Fruit fly (Drosophila melanogaster): ENCODE measurements around the gene CG31917.
A peak's percentile ranks its signal among the peaks of the same experiment; 100 is the strongest.

The CG31917 gene

DNA sequence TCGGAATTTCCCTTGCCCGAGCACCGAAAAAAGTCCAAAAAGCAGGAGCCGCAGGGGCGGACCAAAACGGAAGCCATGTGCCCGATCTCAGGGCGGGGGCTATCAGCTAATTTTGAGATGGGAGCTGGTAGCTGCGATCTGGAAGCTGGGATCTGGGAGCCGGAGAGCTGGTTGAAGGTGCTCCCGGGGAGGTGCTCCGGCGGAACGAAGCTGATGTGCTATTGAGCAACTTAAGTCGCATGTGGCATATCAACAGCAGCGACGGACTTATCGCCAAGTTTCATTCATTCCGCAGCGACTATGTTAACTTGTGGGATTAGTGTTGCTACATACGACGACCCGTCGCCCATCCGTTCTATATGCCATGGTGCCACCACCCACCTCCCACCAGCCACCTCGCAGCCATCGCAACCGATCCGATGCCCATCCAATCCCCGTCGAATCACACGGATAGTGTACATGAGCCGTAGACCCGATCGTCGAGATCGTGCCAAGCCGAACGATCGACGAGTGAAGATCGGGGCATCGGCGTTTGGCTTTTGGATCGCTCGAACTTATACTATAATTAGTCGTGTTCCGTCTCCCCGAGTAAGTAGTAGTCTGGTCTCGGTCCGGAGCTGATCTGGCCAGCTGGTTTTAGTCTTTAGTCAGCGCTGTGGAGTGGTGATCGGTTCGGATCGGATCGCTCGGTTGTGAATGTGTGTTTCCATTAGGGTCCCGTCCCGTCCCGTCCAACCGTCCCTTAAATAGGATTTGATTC, 18.6 kb upstream of the CG31917 start, which contains the start of gene Col4a1 (continued):
- TF ChIP-seq Fer1 (GFP tag; optimal IDR thresholded peaks at IDR 0.05) (no peak), CTCF (GFP tag; optimal IDR thresholded peaks at IDR 0.05) (no peak), CG43689 (GFP tag; IDR thresholded peaks at IDR 0.05) (no peak), Nf-YB (GFP tag; optimal IDR thresholded peaks at IDR 0.05) (peak; percentile 55), Jarid2 (GFP tag; optimal IDR thresholded peaks at IDR 0.05) (peak; percentile 51), CG34376 (GFP tag; optimal IDR thresholded peaks at IDR 0.05) (peak; percentile 97), CG17186 (GFP tag; optimal IDR thresholded peaks at IDR 0.05) (no peak), CG18599 (GFP tag; optimal IDR thresholded peaks at IDR 0.05) (peak; percentile 11), Deaf1 (tag; optimal IDR thresholded peaks at IDR 0.05) (peak; percentile 97), NFAT (GFP tag; IDR thresholded peaks at IDR 0.05) (0 out of 2 replicates have a peak, but pooled peaks have one; percentile 8), cg (GFP tag; optimal IDR thresholded peaks at IDR 0.05) (peak; percentile 14), lmd (GFP tag; IDR thresholded peaks at IDR 0.05) (no peak), CG2120 (GFP tag; optimal IDR thresholded peaks at IDR 0.05) (no peak)

DNA sequence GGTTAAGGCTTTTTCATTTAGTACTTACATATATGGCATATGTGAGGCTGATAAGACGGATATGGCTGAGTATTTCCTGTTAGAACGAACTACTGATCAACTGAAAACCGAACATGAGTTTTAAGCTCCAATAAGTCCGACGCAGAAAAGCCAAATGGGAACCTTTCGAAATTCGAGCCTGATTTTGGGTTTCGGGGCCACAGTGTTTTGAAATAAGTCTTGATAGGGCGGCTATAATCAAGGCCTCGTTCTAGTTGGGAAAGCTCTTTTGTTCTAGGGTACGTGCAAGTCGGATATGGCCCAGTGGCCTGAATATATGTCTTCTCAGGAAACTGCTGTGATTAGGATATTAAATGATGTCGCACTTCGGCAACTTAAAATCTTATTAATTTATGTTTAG, 17.5 kb upstream of the CG31917 start, which contains the start of gene vkg:
Gene vkg (minus strand): TSS at position 101 of the 400 bp plus-strand sequence.
- TF ChIP-seq ttk (GFP tag; IDR thresholded peaks at IDR 0.05), result no peak
- TF ChIP-seq psq (GFP tag; optimal IDR thresholded peaks at IDR 0.05), result no peak
- no peak for TF ChIP-seq CG15011 (GFP tag; optimal IDR thresholded peaks at IDR 0.05)
- TF ChIP-seq rib (GFP tag; IDR thresholded peaks at IDR 0.05), result no peak

DNA sequence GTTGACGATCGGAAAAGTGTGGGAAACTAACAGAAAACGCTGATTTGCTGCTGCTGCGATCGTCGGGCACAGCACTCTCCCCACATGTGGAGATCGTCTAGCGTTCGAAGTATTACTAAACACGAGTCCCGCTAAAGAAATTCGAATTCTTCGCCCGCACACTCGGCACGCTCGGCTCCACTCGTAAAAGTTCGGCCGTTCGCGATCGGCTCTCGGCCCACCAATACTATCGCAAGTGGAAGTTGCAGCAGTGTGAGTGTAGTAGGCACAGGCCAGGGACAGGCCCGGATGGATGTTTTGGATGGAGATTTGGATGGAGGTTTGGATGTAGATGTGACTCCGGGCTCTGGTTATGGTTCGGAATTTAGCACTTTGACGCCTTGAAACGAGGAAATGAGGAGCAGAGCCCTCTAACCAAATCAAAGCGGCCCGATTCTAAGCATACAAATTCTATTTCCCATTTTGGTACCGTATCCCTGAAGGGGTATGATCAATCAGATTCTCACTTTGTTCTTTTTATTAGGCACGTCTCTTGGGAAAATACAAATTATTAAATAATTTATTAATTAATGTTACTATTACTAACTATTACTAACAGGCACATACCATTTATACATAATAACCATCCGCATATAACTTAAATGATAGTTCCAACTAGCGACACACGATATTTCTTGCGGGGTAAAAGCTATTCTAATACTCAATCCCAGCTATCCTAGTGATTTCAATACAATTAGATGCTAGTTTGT, 16.9 kb upstream of the CG31917 start:
- TF ChIP-seq CG34422 (GFP tag; IDR thresholded peaks at IDR 0.05) (0 out of 3 replicates have a peak, but pooled peaks have one; percentile 20), CG1832 (GFP tag; optimal IDR thresholded peaks at IDR 0.05) (no peak), Doc3 (GFP tag; IDR thresholded peaks at IDR 0.05; ENCODE audit: partially characterized antibody) (0 out of 3 replicates have a peak, but pooled peaks have one; percentile 30), ftz-f1 (GFP tag; optimal IDR thresholded peaks at IDR 0.05) (peak; percentile 37), Hr51 (GFP tag; optimal IDR thresholded peaks at IDR 0.05) (peak in 1 of 2 experiments; percentile 0), Deaf1 (tag; optimal IDR thresholded peaks at IDR 0.05) (peak; percentile 97), Nf-YC (tag; optimal IDR thresholded peaks at IDR 0.05) (peak; percentile 51), fd64A (GFP tag; optimal IDR thresholded peaks at IDR 0.05) (no peak), CG8944 (GFP tag; optimal IDR thresholded peaks at IDR 0.05) (no peak), Atf-2 (GFP tag; optimal IDR thresholded peaks at IDR 0.05) (no peak), CG34376 (GFP tag; optimal IDR thresholded peaks at IDR 0.05) (peak; percentile 95), slp2 (GFP tag; optimal IDR thresholded peaks at IDR 0.05) (no peak), D19B (GFP tag; optimal IDR thresholded peaks at IDR 0.05) (peak; percentile 92), ranshi (GFP tag; IDR thresholded peaks at IDR 0.05) (no peak), CG9609 (GFP tag; optimal IDR thresholded peaks at IDR 0.05) (no peak), CG18599 (GFP tag; optimal IDR thresholded peaks at IDR 0.05) (peak; percentile 8), Dbx (GFP tag; IDR thresholded peaks at IDR 0.05) (no peak), gem (tag; optimal IDR thresholded peaks at IDR 0.05) (peak; percentile 44), CG18262 (tag; optimal IDR thresholded peaks at IDR 0.05) (peak; percentile 0), CG12659 (GFP tag; optimal IDR thresholded peaks at IDR 0.05) (no peak), Dref (GFP tag; IDR thresholded peaks at IDR 0.05) (no peak), dpn (GFP tag; optimal IDR thresholded peaks at IDR 0.05) (no peak), CG4328 (GFP tag; optimal IDR thresholded peaks at IDR 0.05) (no peak), salm (tag; optimal IDR thresholded peaks at IDR 0.05) (no peak), cg (GFP tag; optimal IDR thresholded peaks at IDR 0.05) (peak; percentile 46), CG2678 (tag; optimal IDR thresholded peaks at IDR 0.05) (peak; percentile 32), Jarid2 (GFP tag; optimal IDR thresholded peaks at IDR 0.05) (peak; percentile 33), Ada2b (GFP tag; IDR thresholded peaks at IDR 0.05) (no peak), Nf-YB (GFP tag; optimal IDR thresholded peaks at IDR 0.05) (peak; percentile 35), row (GFP tag; IDR thresholded peaks at IDR 0.05) (peak; percentile 57; the same call in 2 of the 3 replicates), CG8359 (GFP tag; optimal IDR thresholded peaks at IDR 0.05; ENCODE audit: borderline replicate concordance) (no peak), sug (tag; optimal IDR thresholded peaks at IDR 0.05) (peak; percentile 55), lilli (GFP tag; optimal IDR thresholded peaks at IDR 0.05) (peak; percentile 9)

Data from whole organism, embryonic.